Fruit fly (Drosophila melanogaster) whole organism, embryonic: Measurements from ENCODE around the gene CG7724.

ENCODE experiments used
- Aef1 ChIP-seq: fragments of 200-800 bp; sonication (Bioruptor generic); IDR thresholded peaks from 3 replicates; pipeline ENCODE4 v1.3.6; 2022; ENCODE audit warnings: missing biosample characterization, missing genetic modification characterization
- Blimp-1 ChIP-seq: fragments of 200-800 bp; sonication (Bioruptor generic); optimal IDR thresholded peaks from 3 replicates; lab custom pipeline; 2018; ENCODE audit warnings: missing biosample characterization, missing genetic modification characterization, mild to moderate bottlenecking, moderate library complexity, missing genetic modification reagents
- CG10267 ChIP-seq: fragments of 200-800 bp; sonication (Bioruptor generic); optimal IDR thresholded peaks from 2 replicates; lab custom pipeline; 2018; ENCODE audit warnings: missing biosample characterization, mild to moderate bottlenecking, missing genetic modification characterization, moderate library complexity
- CG10366 ChIP-seq: fragments of 200-800 bp; sonication (Bioruptor generic); IDR thresholded peaks from 2 replicates; pipeline ENCODE4 v1.3.6; 2022; ENCODE audit warnings: missing biosample characterization, missing genetic modification characterization
- CG12219 ChIP-seq: fragments of 200-800 bp; sonication (Bioruptor generic); optimal IDR thresholded peaks from 3 replicates; lab custom pipeline; 2018; ENCODE audit warnings: missing biosample characterization, mild to moderate bottlenecking, missing genetic modification characterization
- CG13424 ChIP-seq: fragments of 200-800 bp; sonication (Bioruptor generic); optimal IDR thresholded peaks from 2 replicates; lab custom pipeline; 2019; ENCODE audit warnings: missing biosample characterization, mild to moderate bottlenecking, missing genetic modification characterization, moderate library complexity
- CG14860 ChIP-seq: fragments of 200-800 bp; sonication (Bioruptor generic); IDR thresholded peaks from 3 replicates; pipeline ENCODE4 v1.3.6; 2022; ENCODE audit warnings: missing biosample characterization, missing genetic modification characterization; ENCODE audit not compliant: partially characterized antibody
- CG16779 ChIP-seq: fragments of 200-800 bp; sonication (Bioruptor generic); IDR thresholded peaks from 2 replicates; pipeline ENCODE4 v1.3.6; 2022; ENCODE audit warnings: missing biosample characterization, missing genetic modification characterization
- CG16863 ChIP-seq: fragments of 200-800 bp; sonication (Bioruptor generic); optimal IDR thresholded peaks from 3 replicates; lab custom pipeline; 2016; ENCODE audit warnings: missing biosample characterization, missing genetic modification characterization
- CG1832 ChIP-seq: fragments of 200-800 bp; sonication (Bioruptor generic); optimal IDR thresholded peaks from 2 replicates; lab custom pipeline; 2017; ENCODE audit warnings: missing biosample characterization, mild to moderate bottlenecking, missing genetic modification characterization, inconsistent platforms
- CG30403 ChIP-seq: fragments of 200-800 bp; sonication (Bioruptor generic); optimal IDR thresholded peaks from 3 replicates; lab custom pipeline; 2016; ENCODE audit warnings: missing biosample characterization, missing genetic modification characterization
- CG31388 ChIP-seq: fragments of 200-800 bp; sonication (Bioruptor generic); optimal IDR thresholded peaks from 2 replicates; lab custom pipeline; 2016; ENCODE audit warnings: missing biosample characterization, missing genetic modification characterization
- CG7357 ChIP-seq: fragments of 200-800 bp; sonication (Bioruptor generic); IDR thresholded peaks from 3 replicates; pipeline ENCODE4 v1.3.6; 2022; ENCODE audit warnings: missing biosample characterization, missing genetic modification characterization
- CG7372 ChIP-seq: fragments of 200-800 bp; sonication (Bioruptor generic); IDR thresholded peaks from 2 replicates; pipeline ENCODE4 v1.3.6; 2022; ENCODE audit warnings: missing biosample characterization, missing genetic modification characterization
- CG7556 ChIP-seq: fragments of 200-800 bp; sonication (Bioruptor generic); optimal IDR thresholded peaks from 2 replicates; lab custom pipeline; 2017; ENCODE audit warnings: missing biosample characterization, mild to moderate bottlenecking, missing genetic modification characterization
- CG9817 ChIP-seq: fragments of 200-800 bp; sonication (Bioruptor generic); optimal IDR thresholded peaks from 2 replicates; lab custom pipeline; 2018; ENCODE audit warnings: missing biosample characterization, mild to moderate bottlenecking, missing genetic modification characterization, moderate library complexity
- CkIIα-i1 ChIP-seq: fragments of 200-800 bp; sonication (Bioruptor generic); IDR thresholded peaks from 2 replicates; pipeline ENCODE4 v1.3.6; 2022; ENCODE audit warnings: missing biosample characterization, missing genetic modification characterization
- Doc2 ChIP-seq: fragments of 200-800 bp; sonication (Bioruptor generic); IDR thresholded peaks from 2 replicates; pipeline ENCODE4 v1.3.6; 2022; ENCODE audit warnings: missing biosample characterization, missing genetic modification characterization
- H15 ChIP-seq: fragments of 200-800 bp; sonication (Bioruptor generic); IDR thresholded peaks from 3 replicates; pipeline ENCODE4 v1.3.6; 2022; ENCODE audit warnings: missing biosample characterization, missing genetic modification characterization
- Hmx ChIP-seq: fragments of 200-800 bp; sonication (Bioruptor generic); optimal IDR thresholded peaks from 2 replicates; lab custom pipeline; 2016; ENCODE audit warnings: missing biosample characterization, missing genetic modification characterization
- Jarid2 ChIP-seq: fragments of 200-800 bp; sonication (Bioruptor generic); optimal IDR thresholded peaks from 3 replicates; lab custom pipeline; 2017; ENCODE audit warnings: mild to moderate bottlenecking, missing biosample characterization, missing genetic modification reagents, missing genetic modification characterization
- MBD-R2 ChIP-seq: fragments of 200-800 bp; sonication (Bioruptor generic); IDR thresholded peaks from 2 replicates; pipeline ENCODE4 v1.3.6; 2022; ENCODE audit warnings: missing biosample characterization, missing genetic modification characterization
- Med ChIP-seq: fragments of 200-800 bp; sonication (Bioruptor generic); peaks from one replicate; lab custom pipeline; 2016; ENCODE audit warnings: missing biosample characterization, missing genetic modification characterization, mild to moderate bottlenecking, inconsistent platforms, moderate library complexity
- NfI ChIP-seq: fragments of 200-800 bp; sonication (Bioruptor generic); optimal IDR thresholded peaks from 3 replicates; lab custom pipeline; 2018; ENCODE audit warnings: missing biosample characterization, mild to moderate bottlenecking, missing genetic modification characterization, moderate library complexity
- Pdp1 ChIP-seq, 2 experiments: fragments of 200-800 bp; sonication (Bioruptor generic); optimal IDR thresholded peaks; 3 replicates each; lab custom pipeline; 2016; ENCODE audit warnings: missing biosample characterization in 2 of 2, missing genetic modification characterization in 2 of 2, mild to moderate bottlenecking in 1 of 2, moderate library complexity in 1 of 2
- Sry-β ChIP-seq: fragments of 200-800 bp; sonication (Bioruptor generic); optimal IDR thresholded peaks from 2 replicates; lab custom pipeline; 2018; ENCODE audit warnings: missing biosample characterization, mild to moderate bottlenecking, missing genetic modification characterization, moderate library complexity
- ac ChIP-seq: fragments of 200-800 bp; sonication (Bioruptor generic); optimal IDR thresholded peaks from 3 replicates; lab custom pipeline; 2017; ENCODE audit warnings: missing biosample characterization, mild to moderate bottlenecking, missing genetic modification characterization
- cwo ChIP-seq: fragments of 200-800 bp; sonication (Bioruptor generic); optimal IDR thresholded peaks from 3 replicates; lab custom pipeline; 2017; ENCODE audit warnings: missing biosample characterization, missing genetic modification characterization, mild to moderate bottlenecking, moderate library complexity, missing genetic modification reagents
- grau ChIP-seq: fragments of 200-800 bp; optimal IDR thresholded peaks from 3 replicates; lab custom pipeline; 2019; ENCODE audit warnings: missing biosample characterization, mild to moderate bottlenecking, missing genetic modification characterization, moderate library complexity
- lilli ChIP-seq: fragments of 200-800 bp; sonication (Bioruptor generic); optimal IDR thresholded peaks from 3 replicates; lab custom pipeline; 2016; ENCODE audit warnings: missing biosample characterization, missing genetic modification characterization
- row ChIP-seq: fragments of 200-800 bp; sonication (Bioruptor generic); IDR thresholded peaks from 3 replicates; pipeline ENCODE4 v1.3.6; 2022; ENCODE audit warnings: missing biosample characterization, missing genetic modification characterization
- sd ChIP-seq: fragments of 200-800 bp; sonication (Bioruptor generic); optimal IDR thresholded peaks from 3 replicates; lab custom pipeline; 2018; ENCODE audit warnings: missing biosample characterization, mild to moderate bottlenecking, missing genetic modification characterization, moderate library complexity
- seq ChIP-seq: fragments of 200-800 bp; sonication (Bioruptor generic); IDR thresholded peaks from 2 replicates; pipeline ENCODE4 v1.3.6; 2022; ENCODE audit warnings: missing biosample characterization, missing genetic modification characterization
- sisA ChIP-seq: fragments of 200-800 bp; sonication (Bioruptor generic); IDR thresholded peaks from 2 replicates; pipeline ENCODE4 v1.3.6; 2022; ENCODE audit warnings: missing biosample characterization, missing genetic modification characterization
- sr ChIP-seq: fragments of 200-800 bp; sonication (Bioruptor generic); IDR thresholded peaks from 3 replicates; pipeline ENCODE4 v1.3.6; 2022; ENCODE audit warnings: missing biosample characterization, missing genetic modification characterization
- ssp ChIP-seq: fragments of 200-800 bp; sonication (Bioruptor generic); IDR thresholded peaks from 2 replicates; pipeline ENCODE4 v1.3.6; 2022; ENCODE audit warnings: missing biosample characterization, missing genetic modification characterization
- stc ChIP-seq: fragments of 200-800 bp; sonication (Bioruptor generic); IDR thresholded peaks from 2 replicates; pipeline ENCODE4 v1.3.6; 2022; ENCODE audit warnings: missing biosample characterization, missing genetic modification characterization
- tup ChIP-seq: fragments of 200-800 bp; sonication (Bioruptor generic); optimal IDR thresholded peaks from 2 replicates; lab custom pipeline; 2016; ENCODE audit warnings: missing biosample characterization, mild to moderate bottlenecking, missing genetic modification characterization, moderate library complexity
- unc-4 ChIP-seq: fragments of 200-800 bp; sonication (Bioruptor generic); IDR thresholded peaks from 2 replicates; pipeline ENCODE4 v1.3.6; 2022; ENCODE audit warnings: missing biosample characterization, missing genetic modification characterization; ENCODE audit not compliant: partially characterized antibody
- z ChIP-seq: fragments of 200-800 bp; sonication (Bioruptor generic); IDR thresholded peaks from 3 replicates; pipeline ENCODE4 v1.3.6; 2022; ENCODE audit warnings: missing biosample characterization, missing genetic modification characterization

Gene CG7724

dm6 chr3L:17011351-17012016 lies 43.9 kb upstream of the CG7724 start (continued):
- no peak for TF ChIP-seq cwo
- no peak for TF ChIP-seq tup
- no peak for TF ChIP-seq CG12219 (GFP tag; lab: Kevin White, UChicago)
- TF ChIP-seq unc-4 = no peak
- no peak for TF ChIP-seq Doc2
- TF ChIP-seq lilli = no peak
- TF ChIP-seq grau (tag; lab: Kevin White, UChicago) = no peak
- no peak for TF ChIP-seq CG16779
- TF ChIP-seq Hmx (GFP tag; lab: Kevin White, UChicago) = no peak
- TF ChIP-seq CG7372 (GFP tag; lab: Robert Waterston, UW) = no peak
- TF ChIP-seq CG31388 (GFP tag; lab: Kevin White, UChicago) = no peak
- peak; percentile 48 for TF ChIP-seq Jarid2 (GFP tag; lab: Kevin White, UChicago)
- TF ChIP-seq CG7556 (GFP tag; lab: Kevin White, UChicago) = no peak
- no peak for TF ChIP-seq stc (GFP tag; lab: Robert Waterston, UW)
- TF ChIP-seq CG7357 (GFP tag; lab: Robert Waterston, UW) = no peak
- no peak for TF ChIP-seq NfI (GFP tag; lab: Kevin White, UChicago)
- 0 out of 3 replicates have a peak, but pooled peaks have one; percentile 12 for TF ChIP-seq row
- TF ChIP-seq CG10267 = no peak
- peak; percentile 79 for TF ChIP-seq Blimp-1 (GFP tag; lab: Kevin White, UChicago)
- TF ChIP-seq CG9817 (tag; lab: Kevin White, UChicago) = no peak
- no peak for TF ChIP-seq ac
- TF ChIP-seq CkIIα-i1 (GFP tag; lab: Robert Waterston, UW) = no peak
- TF ChIP-seq sd (tag; lab: Kevin White, UChicago) = peak; percentile 19
- no peak for TF ChIP-seq CG16863 (GFP tag; lab: Kevin White, UChicago)
- 0 out of 3 replicates have a peak, but pooled peaks have one; percentile 35 for TF ChIP-seq z (GFP tag; lab: Robert Waterston, UW)
- no peak for TF ChIP-seq H15 (GFP tag; lab: Robert Waterston, UW)
- TF ChIP-seq CG1832 (GFP tag; lab: Kevin White, UChicago) = peak; percentile 65
- TF ChIP-seq CG14860 (GFP tag; lab: Robert Waterston, UW) = no peak
- no peak for TF ChIP-seq MBD-R2 (GFP tag; lab: Robert Waterston, UW)
- 0 out of 3 replicates have a peak, but pooled peaks have one; percentile 9 for TF ChIP-seq Aef1 (GFP tag; lab: Robert Waterston, UW)
- no peak for TF ChIP-seq CG30403
- no peak for TF ChIP-seq sisA (GFP tag; lab: Robert Waterston, UW)
- TF ChIP-seq CG10366 (GFP tag; lab: Robert Waterston, UW) = no peak
- no peak for TF ChIP-seq Pdp1 (GFP tag; optimal IDR thresholded peaks at IDR 0.05; lab: Kevin White, UChicago)
- no peak for TF ChIP-seq ssp (GFP tag; lab: Robert Waterston, UW)
- no peak for TF ChIP-seq CG13424
- TF ChIP-seq Med (GFP tag; lab: Kevin White, UChicago) = peak; percentile 55
- no peak for TF ChIP-seq seq (GFP tag; lab: Robert Waterston, UW)
- TF ChIP-seq sr (GFP tag; lab: Robert Waterston, UW) = peak; percentile 62; the same call in 1 of the 3 replicates
- TF ChIP-seq Sry-β = no peak
